Worm (Caenorhabditis elegans) whole organism, L4 larva: Measurements from ENCODE around the gene nhr-100.

Source experiments
- F10B5.3 ChIP-seq: sonication (generic microtip); optimal IDR thresholded peaks from 2 replicates; lab custom pipeline; 2016; ENCODE audit warnings: mild to moderate bottlenecking, missing genetic modification characterization, missing compliant biosample characterization
- F26F4.8 ChIP-seq: fragments of 200-800 bp; sonication (Bioruptor generic); conservative IDR thresholded peaks from 2 replicates; pipeline ENCODE4 v1.3.6; 2022; ENCODE audit warnings: missing genetic modification characterization, missing compliant biosample characterization
- F49E8.2 ChIP-seq: sonication (generic microtip); optimal IDR thresholded peaks from 2 replicates; lab custom pipeline; 2016; ENCODE audit warnings: missing compliant biosample characterization, mild to moderate bottlenecking, missing genetic modification characterization, borderline replicate concordance
- Y75B8A.6 ChIP-seq: fragments of 200-800 bp; sonication (Bioruptor generic); IDR thresholded peaks from 2 replicates; pipeline ENCODE4 v1.3.6; 2022; ENCODE audit warnings: missing genetic modification reagents, missing genetic modification characterization, missing compliant biosample characterization
- ceh-44 ChIP-seq: fragments of 200-800 bp; sonication (Bioruptor generic); IDR thresholded peaks from 2 replicates; pipeline ENCODE4 v1.3.6; 2022; ENCODE audit warnings: missing genetic modification reagents, missing genetic modification characterization, missing compliant biosample characterization
- ces-1 ChIP-seq: fragments of 150-350 bp; sonication (generic microtip); optimal IDR thresholded peaks from 4 replicates; lab custom pipeline; 2014; ENCODE audit warnings: missing biosample characterization, missing genetic modification reagents, missing genetic modification characterization
- cey-2 ChIP-seq: sonication (generic microtip); optimal IDR thresholded peaks from 3 replicates; lab custom pipeline; 2017; ENCODE audit warnings: missing genetic modification characterization, mild to moderate bottlenecking, missing compliant biosample characterization, antibody characterized with exemption, borderline replicate concordance; ENCODE audit not compliant: insufficient read depth
- ctbp-1 ChIP-seq: fragments of 200-800 bp; sonication (Bioruptor generic); IDR thresholded peaks from 2 replicates; pipeline ENCODE4 v1.3.6; 2022; ENCODE audit warnings: missing genetic modification reagents, missing genetic modification characterization, missing compliant biosample characterization
- daf-12 ChIP-seq: fragments of 150-350 bp; optimal IDR thresholded peaks from 2 replicates; lab custom pipeline; 2014; ENCODE audit warnings: missing biosample characterization, missing genetic modification reagents, missing genetic modification characterization
- dmd-6 ChIP-seq: fragments of 200-800 bp; sonication (Bioruptor generic); IDR thresholded peaks from 2 replicates; pipeline ENCODE4 v1.3.6; 2022; ENCODE audit warnings: missing genetic modification reagents, missing genetic modification characterization, missing compliant biosample characterization
- dpl-1 ChIP-seq: fragments of 150-350 bp; optimal IDR thresholded peaks from 2 replicates; lab custom pipeline; 2014; ENCODE audit warnings: missing biosample characterization, missing genetic modification reagents, missing genetic modification characterization
- duxl-1 ChIP-seq: sonication (generic microtip); optimal IDR thresholded peaks from 2 replicates; lab custom pipeline; 2016; ENCODE audit warnings: mild to moderate bottlenecking, missing genetic modification characterization, moderate library complexity, missing compliant biosample characterization; ENCODE audit not compliant: poor library complexity
- gei-8 ChIP-seq: fragments of 200-800 bp; sonication (Bioruptor generic); optimal IDR thresholded peaks from 2 replicates; lab custom pipeline; 2018; ENCODE audit warnings: mild to moderate bottlenecking, missing genetic modification characterization, missing compliant biosample characterization
- hif-1 ChIP-seq, 2 experiments: sonication (generic microtip); optimal IDR thresholded peaks; 2 replicates each; lab custom pipeline; 2016 to 2017; ENCODE audit warnings: missing compliant biosample characterization in 2 of 2, missing genetic modification characterization in 2 of 2, missing genetic modification reagents in 2 of 2, missing genotype in 2 of 2, mild to moderate bottlenecking in 1 of 2
- hlh-30 ChIP-seq: sonication (generic microtip); optimal IDR thresholded peaks from 2 replicates; lab custom pipeline; 2017; ENCODE audit warnings: antibody characterized with exemption, mild to moderate bottlenecking, missing genetic modification characterization, missing compliant biosample characterization; ENCODE audit not compliant: insufficient read depth
- jun-1 ChIP-seq: fragments of 150-350 bp; optimal IDR thresholded peaks from 2 replicates; lab custom pipeline; 2014; ENCODE audit warnings: missing biosample characterization, missing genetic modification reagents, missing genetic modification characterization
- lin-15B ChIP-seq: fragments of 150-350 bp; sonication (generic microtip); optimal IDR thresholded peaks from 3 replicates; lab custom pipeline; 2014; ENCODE audit warnings: missing biosample characterization, missing genetic modification characterization
- lin-38 ChIP-seq: fragments of 200-800 bp; sonication (Bioruptor generic); IDR thresholded peaks from 2 replicates; pipeline ENCODE4 v1.3.6; 2022; ENCODE audit warnings: missing genetic modification reagents, missing genetic modification characterization, missing compliant biosample characterization
- lir-3 ChIP-seq: sonication (generic microtip); optimal IDR thresholded peaks from 2 replicates; lab custom pipeline; 2016; ENCODE audit warnings: mild to moderate bottlenecking, missing genetic modification characterization, missing compliant biosample characterization
- lsy-2 ChIP-seq, 2 experiments: fragments of 150-350 bp in 1 of 2; sonication (generic microtip) in 1 of 2; optimal IDR thresholded peaks; 2 replicates each; lab custom pipeline; 2014 to 2017; ENCODE audit warnings: missing biosample characterization in 2 of 2, missing genetic modification characterization in 2 of 2
- madf-9 ChIP-seq: fragments of 200-800 bp; sonication (Bioruptor generic); conservative IDR thresholded peaks from 2 replicates; pipeline ENCODE4 v1.3.6; 2022; ENCODE audit warnings: missing genetic modification reagents, missing genetic modification characterization, missing compliant biosample characterization
- mdl-1 ChIP-seq, 2 experiments: fragments of 150-350 bp in 1 of 2; sonication (generic microtip) in 1 of 2; optimal IDR thresholded peaks; 2 replicates each; lab custom pipeline; 2014 to 2017; ENCODE audit warnings: missing biosample characterization in 2 of 2, missing genetic modification characterization in 2 of 2
- mdt-29 ChIP-seq: fragments of 200-800 bp; sonication (Bioruptor generic); IDR thresholded peaks from 2 replicates; pipeline ENCODE4 v1.3.6; 2022; ENCODE audit warnings: missing genetic modification reagents, missing genetic modification characterization, missing compliant biosample characterization
- mes-2 ChIP-seq: sonication (generic microtip); optimal IDR thresholded peaks from 2 replicates; lab custom pipeline; 2016; ENCODE audit warnings: missing genotype, mild to moderate bottlenecking, missing genetic modification characterization, missing compliant biosample characterization; ENCODE audit not compliant: poor library complexity, severe bottlenecking
- nhr-10 ChIP-seq: fragments of 150-350 bp; optimal IDR thresholded peaks from 2 replicates; lab custom pipeline; 2014; ENCODE audit warnings: missing biosample characterization, missing genetic modification characterization
- nhr-102 ChIP-seq: sonication (generic microtip); optimal IDR thresholded peaks from 2 replicates; lab custom pipeline; 2016; ENCODE audit warnings: mild to moderate bottlenecking, missing genetic modification characterization, moderate library complexity, missing compliant biosample characterization
- nhr-28 ChIP-seq: fragments of 150-350 bp; optimal IDR thresholded peaks from 2 replicates; lab custom pipeline; 2014; ENCODE audit warnings: missing biosample characterization, missing genetic modification characterization
- nhr-48 ChIP-seq: sonication (generic microtip); optimal IDR thresholded peaks from 2 replicates; lab custom pipeline; 2016; ENCODE audit warnings: mild to moderate bottlenecking, missing genetic modification characterization, missing compliant biosample characterization
- nhr-6 ChIP-seq: fragments of 150-350 bp; optimal IDR thresholded peaks from 2 replicates; lab custom pipeline; 2014; ENCODE audit warnings: missing biosample characterization, missing genetic modification characterization
- nhr-77 ChIP-seq: fragments of 150-350 bp; optimal IDR thresholded peaks from 2 replicates; lab custom pipeline; 2014; ENCODE audit warnings: missing biosample characterization, missing genetic modification characterization
- pha-4 ChIP-seq, 2 experiments: fragments of 150-350 bp in 1 of 2; fragments of 200-800 bp in 1 of 2; sonication (Bioruptor generic) in 1 of 2; IDR thresholded peaks in 1 of 2; optimal IDR thresholded peaks in 1 of 2; 2 replicates each; pipeline versions ENCODE4 v1.3.6 to Lab custom; 2014 to 2022; ENCODE audit warnings: missing genetic modification characterization in 2 of 2, missing genetic modification reagents in 2 of 2, missing biosample characterization in 1 of 2, missing compliant biosample characterization in 1 of 2
- sdz-12 ChIP-seq: fragments of 200-800 bp; sonication (Bioruptor generic); optimal IDR thresholded peaks from 2 replicates; lab custom pipeline; 2018; ENCODE audit warnings: mild to moderate bottlenecking, missing genetic modification characterization, missing compliant biosample characterization
- snpc-1.2 ChIP-seq: fragments of 200-800 bp; sonication (Bioruptor generic); IDR thresholded peaks from 2 replicates; pipeline ENCODE4 v1.3.6; 2022; ENCODE audit warnings: missing genetic modification reagents, missing genetic modification characterization, missing compliant biosample characterization
- snpc-4 ChIP-seq: fragments of 150-350 bp; optimal IDR thresholded peaks from 2 replicates; lab custom pipeline; 2014; ENCODE audit warnings: missing biosample characterization, missing genetic modification characterization
- spr-1 ChIP-seq: sonication (generic microtip); optimal IDR thresholded peaks from 2 replicates; lab custom pipeline; 2016; ENCODE audit warnings: mild to moderate bottlenecking, missing genetic modification characterization, missing compliant biosample characterization
- tag-97 ChIP-seq: fragments of 200-800 bp; sonication (Bioruptor generic); IDR thresholded peaks from 2 replicates; pipeline ENCODE4 v1.3.6; 2022; ENCODE audit warnings: missing genetic modification characterization, missing compliant biosample characterization
- unc-130 ChIP-seq: sonication (generic microtip); optimal IDR thresholded peaks from 2 replicates; lab custom pipeline; 2016; ENCODE audit warnings: missing genetic modification reagents, missing genetic modification characterization, missing compliant biosample characterization
- unc-62 ChIP-seq, 3 experiments: fragments of 150-350 bp in 1 of 3; sonication (generic microtip); optimal IDR thresholded peaks in 2 of 3; peaks in 1 of 3; 1 replicate in 1 of 3; 2 replicates in 2 of 3; lab custom pipeline; 2014 to 2017; ENCODE audit warnings: missing biosample characterization in 3 of 3, missing genetic modification characterization in 3 of 3, missing genetic modification reagents in 3 of 3, missing genotype in 1 of 3
- vab-7 ChIP-seq: fragments of 200-800 bp; sonication (Bioruptor generic); IDR thresholded peaks from 2 replicates; pipeline ENCODE4 v1.3.6; 2022; ENCODE audit warnings: missing genetic modification reagents, missing genetic modification characterization, missing compliant biosample characterization
- zip-11 ChIP-seq: fragments of 200-800 bp; sonication (Bioruptor generic); IDR thresholded peaks from 2 replicates; pipeline ENCODE4 v1.3.6; 2022; ENCODE audit warnings: missing genetic modification characterization, missing compliant biosample characterization
- ztf-7 ChIP-seq: fragments of 150-350 bp; optimal IDR thresholded peaks from 2 replicates; lab custom pipeline; 2014; ENCODE audit warnings: missing biosample characterization, missing genetic modification characterization

Gene nhr-100

ce11 chrIV:9697869-9698268, 30.6 kb upstream of the nhr-100 start:
- no peak for TF ChIP-seq sdz-12 (GFP tag; lab: Kevin White, UChicago)
- peak in 1 of 2 experiments; percentile 91 for TF ChIP-seq unc-62 (GFP tag; optimal IDR thresholded peaks at IDR 0.05 in 1 of 2; lab: Kevin White, UChicago)
- TF ChIP-seq unc-62 (tag; optimal IDR thresholded peaks at IDR 0.05; lab: Kevin White, UChicago) = no peak

- no peak for TF ChIP-seq F49E8.2 (tag; lab: Kevin White, UChicago)
- TF ChIP-seq ces-1 = no peak
- TF ChIP-seq snpc-1.2 (GFP tag; lab: Robert Waterston, UW) = no peak
- no peak for TF ChIP-seq gei-8 (GFP tag; lab: Kevin White, UChicago)
- TF ChIP-seq dmd-6 (GFP tag; lab: Robert Waterston, UW) = peak; percentile 73
- TF ChIP-seq nhr-28 (tag; lab: Kevin White, UChicago) = peak; percentile 28
- no peak for TF ChIP-seq ceh-44 (GFP tag; lab: Robert Waterston, UW)
Observed at ce11 chrIV:9699062-9699461, 29.4 kb upstream of the nhr-100 start.

DNA sequence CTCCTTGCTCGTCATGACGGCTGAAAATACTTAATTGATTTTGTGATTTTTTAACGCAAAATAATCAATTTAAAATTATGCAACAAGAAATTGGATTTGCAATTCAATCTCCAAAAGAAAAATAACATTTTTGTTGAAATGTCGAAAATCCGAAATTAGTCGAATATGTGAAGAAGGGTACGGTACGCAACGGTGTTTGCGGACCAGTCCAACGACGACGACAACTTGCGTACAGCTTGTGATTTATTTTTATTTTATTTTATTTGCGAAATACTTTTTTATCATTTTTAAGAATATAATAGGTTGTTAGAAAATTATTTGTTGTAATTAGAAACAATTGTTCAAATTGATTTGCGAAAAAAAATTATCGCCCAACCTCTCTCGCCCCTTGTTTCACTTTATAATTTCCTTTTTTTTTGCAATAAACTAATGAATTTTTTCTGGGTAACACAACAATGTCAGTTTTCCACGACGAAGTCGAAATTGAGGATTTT, 21.7 kb upstream of the nhr-100 start, which contains the start of the genes dcaf-1 and dph-3:
Gene dcaf-1 (minus strand): TSS at position 20 of the 494 bp plus-strand sequence.
Gene dph-3 (plus strand): TSS at position 444 of the 494 bp plus-strand sequence.
- no peak for TF ChIP-seq madf-9 (GFP tag; lab: Robert Waterston, UW)
- peak; percentile 80 to 98 for TF ChIP-seq lsy-2 (tag; optimal IDR thresholded peaks at IDR 0.05; lab: Kevin White, UChicago)
- no peak for TF ChIP-seq nhr-6 (tag; lab: Kevin White, UChicago)
- TF ChIP-seq ctbp-1 (GFP tag; lab: Robert Waterston, UW) = no peak
- no peak for TF ChIP-seq Y75B8A.6 (GFP tag; lab: Robert Waterston, UW)
- TF ChIP-seq jun-1 (tag; lab: Kevin White, UChicago) = no peak
- TF ChIP-seq tag-97 (GFP tag; lab: Robert Waterston, UW) = no peak
- no peak for TF ChIP-seq lir-3 (tag; lab: Kevin White, UChicago)
- peak; percentile 23; the same call in 1 of the 2 replicates for TF ChIP-seq lin-38 (GFP tag; lab: Robert Waterston, UW)
- TF ChIP-seq F10B5.3 (tag; lab: Kevin White, UChicago) = no peak
- no peak for TF ChIP-seq nhr-102
- peak; percentile 82 for TF ChIP-seq hlh-30 (tag; lab: Kevin White, UChicago)
- no peak for TF ChIP-seq pha-4 (GFP tag; IDR thresholded peaks at IDR 0.05; lab: Robert Waterston, UW)
- TF ChIP-seq pha-4 (tag; optimal IDR thresholded peaks at IDR 0.05; lab: Kevin White, UChicago) = no peak
- peak; percentile 35 for TF ChIP-seq dpl-1 (GFP tag; lab: Kevin White, UChicago)
- no peak for TF ChIP-seq unc-130 (GFP tag; lab: Kevin White, UChicago)
- no peak for TF ChIP-seq sdz-12 (GFP tag; lab: Kevin White, UChicago)
- TF ChIP-seq nhr-28 (tag; lab: Kevin White, UChicago) = peak; percentile 1
- TF ChIP-seq daf-12 = no peak
- no peak for TF ChIP-seq cey-2
- TF ChIP-seq snpc-4 (tag; lab: Kevin White, UChicago) = no peak
- no peak for TF ChIP-seq nhr-77 (tag; lab: Kevin White, UChicago)
- no peak for TF ChIP-seq zip-11 (GFP tag; lab: Robert Waterston, UW)
- no peak for TF ChIP-seq mes-2
- TF ChIP-seq nhr-48 (tag; lab: Kevin White, UChicago) = no peak
- no peak for TF ChIP-seq vab-7
- TF ChIP-seq ceh-44 (GFP tag; lab: Robert Waterston, UW) = no peak
- no peak for TF ChIP-seq mdl-1 (tag; optimal IDR thresholded peaks at IDR 0.05; lab: Kevin White, UChicago)
- TF ChIP-seq nhr-10 (tag; lab: Kevin White, UChicago) = no peak
- no peak for TF ChIP-seq duxl-1 (tag; lab: Kevin White, UChicago)
- TF ChIP-seq hif-1 (tag; optimal IDR thresholded peaks at IDR 0.05; lab: Kevin White, UChicago) = no peak
- TF ChIP-seq mdt-29 (GFP tag; lab: Robert Waterston, UW) = no peak
- no peak for TF ChIP-seq F26F4.8
- TF ChIP-seq spr-1 (tag; lab: Kevin White, UChicago) = no peak
- no peak for TF ChIP-seq lin-15B (tag; lab: Kevin White, UChicago)
- no peak for TF ChIP-seq ztf-7
